Worm (Caenorhabditis elegans) whole organism, L3 larva: Measurements from ENCODE around the gene clec-141.

Experiments
- ceh-16 ChIP-seq: sonication (generic microtip); optimal IDR thresholded peaks from 2 replicates; lab custom pipeline; 2017; ENCODE audit warnings: missing biosample characterization, missing genetic modification characterization
- elt-2 ChIP-seq: sonication (generic microtip); optimal IDR thresholded peaks from 2 replicates; lab custom pipeline; 2016; ENCODE audit warnings: missing genetic modification reagents, mild to moderate bottlenecking, missing genetic modification characterization, missing compliant biosample characterization
- elt-3 ChIP-seq, 3 experiments: fragments of 150-350 bp in 1 of 3; sonication (generic microtip) in 2 of 3; optimal IDR thresholded peaks; 2 replicates in 2 of 3; 4 replicates in 1 of 3; lab custom pipeline; 2014 to 2017; ENCODE audit warnings: missing biosample characterization in 3 of 3, missing genetic modification characterization in 3 of 3
- eor-1 ChIP-seq, 2 experiments: fragments of 150-350 bp; optimal IDR thresholded peaks; 2 replicates each; lab custom pipeline; 2014 to 2018; ENCODE audit warnings: missing biosample characterization in 2 of 2, missing genetic modification characterization in 2 of 2
- mml-1 ChIP-seq: fragments of 150-350 bp; sonication (generic microtip); optimal IDR thresholded peaks from 3 replicates; lab custom pipeline; 2014; ENCODE audit warnings: missing biosample characterization, missing genetic modification characterization
- nhr-237 ChIP-seq: fragments of 150-350 bp; optimal IDR thresholded peaks from 2 replicates; lab custom pipeline; 2014; ENCODE audit warnings: missing biosample characterization, missing genetic modification characterization
- nhr-25 ChIP-seq: sonication (generic microtip); optimal IDR thresholded peaks from 2 replicates; lab custom pipeline; 2017; ENCODE audit warnings: missing biosample characterization, missing genetic modification characterization
- nhr-28 ChIP-seq: fragments of 150-350 bp; optimal IDR thresholded peaks from 2 replicates; lab custom pipeline; 2014; ENCODE audit warnings: missing biosample characterization, missing genetic modification characterization
- nhr-77 ChIP-seq: fragments of 150-350 bp; optimal IDR thresholded peaks from 2 replicates; lab custom pipeline; 2014; ENCODE audit warnings: missing biosample characterization, missing genetic modification characterization
- snpc-4 ChIP-seq: fragments of 150-350 bp; optimal IDR thresholded peaks from 2 replicates; lab custom pipeline; 2014; ENCODE audit warnings: missing biosample characterization, missing genetic modification characterization
- unc-62 ChIP-seq: fragments of 150-350 bp; sonication (generic microtip); optimal IDR thresholded peaks from 4 replicates; lab custom pipeline; 2014; ENCODE audit warnings: missing biosample characterization, missing genetic modification reagents, missing genetic modification characterization
- zag-1 ChIP-seq: fragments of 150-350 bp; optimal IDR thresholded peaks from 2 replicates; lab custom pipeline; 2014; ENCODE audit warnings: missing biosample characterization, missing genetic modification characterization
- ztf-11 ChIP-seq: fragments of 150-350 bp; optimal IDR thresholded peaks from 2 replicates; lab custom pipeline; 2014; ENCODE audit warnings: missing biosample characterization, missing genetic modification characterization

DNA sequence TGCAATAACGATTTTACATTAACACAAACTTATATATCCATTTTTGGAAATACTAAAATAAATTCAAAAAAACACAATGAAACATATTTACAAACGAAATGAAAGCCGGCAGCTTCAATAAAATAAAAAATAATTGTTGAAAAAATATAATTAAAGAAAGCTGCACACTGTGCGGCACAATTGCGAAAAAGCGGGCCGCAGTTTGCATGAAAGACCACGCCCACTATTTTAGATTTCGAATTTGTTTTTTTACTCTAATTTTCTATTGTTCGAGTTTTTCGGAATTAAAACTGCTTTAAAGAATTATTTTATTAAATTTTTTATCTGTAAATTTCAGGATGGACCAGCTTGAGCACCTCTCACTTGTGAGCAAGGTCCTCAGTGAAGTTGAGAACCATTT is 8.2 kb downstream of the clec-141 start, which contains the start of gene mog-5:
- TF ChIP-seq unc-62 (GFP tag; lab: Kevin White, UChicago) (no peak), eor-1 (tag; optimal IDR thresholded peaks at IDR 0.05; lab: Kevin White, UChicago) (no peak), nhr-28 (tag; lab: Kevin White, UChicago) (no peak), nhr-25 (tag; lab: Kevin White, UChicago) (no peak), elt-2 (tag; lab: Kevin White, UChicago) (peak; percentile 40), zag-1 (no peak), nhr-237 (tag; lab: Kevin White, UChicago) (no peak), mml-1 (no peak), snpc-4 (tag; lab: Kevin White, UChicago) (no peak), ceh-16 (tag; lab: Kevin White, UChicago) (no peak), ztf-11 (no peak), nhr-77 (no peak), elt-3 (tag; optimal IDR thresholded peaks at IDR 0.05; lab: Kevin White, UChicago) (no peak)
